Fruit fly (Drosophila melanogaster) whole organism: Measurements from ENCODE around the gene eloF.

ENCODE experiments used
- CG8478 ChIP-seq: fragments of >200 bp; optimal IDR thresholded peaks from 2 replicates; lab custom pipeline; 2018; ENCODE audit warnings: inconsistent platforms
- Dll ChIP-seq: fragments of >200 bp; optimal IDR thresholded peaks from 2 replicates; lab custom pipeline; 2017
- EcR ChIP-seq, 2 experiments: fragments of >200 bp; optimal IDR thresholded peaks; 2 replicates each; lab custom pipeline; 2017; ENCODE audit warnings: missing biosample characterization in 2 of 2, missing genetic modification characterization in 2 of 2, missing genetic modification reagents in 2 of 2
- pan ChIP-seq: fragments of >200 bp; optimal IDR thresholded peaks from 2 replicates; lab custom pipeline; 2017
- psq ChIP-seq: fragments of >200 bp; optimal IDR thresholded peaks from 2 replicates; lab custom pipeline; 2017
- usp ChIP-seq: fragments of >200 bp; optimal IDR thresholded peaks from 2 replicates; lab custom pipeline; 2017; ENCODE audit warnings: missing biosample characterization, missing genetic modification characterization, mixed read lengths

The eloF gene

DNA sequence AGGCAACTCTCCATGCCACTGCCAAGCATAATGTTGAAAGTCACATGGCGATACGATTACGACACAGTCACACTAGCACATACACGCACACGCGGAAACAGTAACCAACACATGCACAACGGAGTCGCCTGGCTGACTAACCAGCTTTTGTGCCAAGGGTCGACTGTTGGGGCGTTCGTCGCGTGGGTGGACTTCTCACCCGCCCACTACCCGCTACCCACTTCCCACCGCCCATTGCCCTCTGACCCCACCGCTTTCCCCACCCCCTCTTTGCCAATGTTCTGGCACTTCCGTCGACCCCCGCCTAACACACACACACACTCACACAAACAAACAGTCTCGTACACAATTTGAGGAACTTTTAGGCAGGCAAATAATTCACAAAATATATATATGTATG, 37.7 kb downstream of the eloF start:
- TF ChIP-seq pan (lab: Kevin White, UChicago): no peak
- TF ChIP-seq CG8478: no peak
- TF ChIP-seq usp (GFP tag; lab: Kevin White, UChicago): no peak
- TF ChIP-seq psq (lab: Kevin White, UChicago): no peak
- TF ChIP-seq EcR (GFP tag; optimal IDR thresholded peaks at IDR 0.05; lab: Kevin White, UChicago): no peak
- no peak for TF ChIP-seq Dll (lab: Kevin White, UChicago)

DNA sequence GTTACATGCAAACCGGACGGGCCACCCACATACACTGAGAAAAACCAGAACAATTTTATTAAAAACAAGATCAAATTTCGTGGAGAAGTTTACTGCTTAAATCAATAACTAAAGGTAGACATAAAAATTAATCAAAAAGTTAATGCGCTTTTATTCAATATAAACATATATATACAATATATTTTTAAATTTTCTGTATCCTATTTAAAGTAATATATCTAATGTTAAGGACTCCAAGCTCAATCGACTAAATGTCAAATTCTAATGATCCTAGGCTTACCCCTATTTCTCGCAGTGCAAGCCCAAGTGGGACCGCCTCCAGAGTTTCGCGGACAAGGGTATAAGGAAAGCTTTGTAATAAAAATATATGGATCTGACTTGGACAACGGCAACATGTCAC, 43.8 kb downstream of the eloF start:
- TF ChIP-seq CG8478 (no peak), Dll (lab: Kevin White, UChicago) (no peak), usp (GFP tag; lab: Kevin White, UChicago) (no peak), EcR (GFP tag; optimal IDR thresholded peaks at IDR 0.05; lab: Kevin White, UChicago) (no peak), pan (lab: Kevin White, UChicago) (no peak), psq (lab: Kevin White, UChicago) (no peak)

DNA sequence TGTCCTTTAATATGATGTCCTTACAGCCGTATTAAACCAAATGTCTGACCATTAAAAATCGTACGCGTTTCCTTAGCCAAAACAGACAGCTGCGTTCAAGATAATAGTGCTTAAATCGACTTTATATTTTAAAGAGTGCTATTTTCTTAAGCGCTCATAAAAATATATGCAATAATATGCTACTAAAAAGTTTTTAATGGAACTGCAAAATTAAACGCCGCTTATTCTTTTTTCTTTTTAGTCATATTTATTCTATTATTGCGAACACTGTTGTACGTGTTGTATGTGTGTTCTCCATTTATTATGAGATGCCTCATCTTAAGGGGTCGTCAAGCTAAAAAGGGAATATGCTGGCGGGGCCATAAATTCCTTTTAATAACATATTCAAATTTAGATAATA, 46.6 kb downstream of the eloF start:
- no peak for TF ChIP-seq psq (lab: Kevin White, UChicago)
- TF ChIP-seq pan (lab: Kevin White, UChicago): no peak
